Fruit fly (Drosophila melanogaster) whole organism, prepupa: ENCODE results near the gene Tsf2.

ENCODE experiments used
- CG15336 ChIP-seq: fragments of 200-800 bp; sonication (Bioruptor generic); IDR thresholded peaks from 2 replicates; pipeline ENCODE4 v1.3.6; 2022; ENCODE audit warnings: missing biosample characterization, missing genetic modification characterization
- CG16779 ChIP-seq: fragments of 200-800 bp; sonication (Bioruptor generic); optimal IDR thresholded peaks from 3 replicates; lab custom pipeline; 2017; ENCODE audit warnings: missing biosample characterization, mild to moderate bottlenecking, missing genetic modification characterization
- CG32006 ChIP-seq: fragments of 200-800 bp; sonication (Bioruptor generic); optimal IDR thresholded peaks from 3 replicates; lab custom pipeline; 2017; ENCODE audit warnings: missing biosample characterization, mild to moderate bottlenecking, missing genetic modification characterization
- CG34406 ChIP-seq: fragments of 200-800 bp; sonication (Bioruptor generic); optimal IDR thresholded peaks from 3 replicates; lab custom pipeline; 2016; ENCODE audit warnings: missing biosample characterization, missing genetic modification characterization
- CG3919 ChIP-seq: fragments of 200-800 bp; sonication (Bioruptor generic); optimal IDR thresholded peaks from 3 replicates; lab custom pipeline; 2016; ENCODE audit warnings: missing biosample characterization, missing genetic modification characterization
- CG6163 ChIP-seq: fragments of 200-800 bp; sonication (Bioruptor generic); IDR thresholded peaks from 3 replicates; pipeline ENCODE4 v1.3.6; 2022; ENCODE audit warnings: missing biosample characterization, missing genetic modification characterization
- CG6276 ChIP-seq: fragments of 200-800 bp; sonication (Bioruptor generic); optimal IDR thresholded peaks from 2 replicates; lab custom pipeline; 2017; ENCODE audit warnings: missing biosample characterization, mild to moderate bottlenecking, missing genetic modification characterization
- CG6792 ChIP-seq: fragments of 200-800 bp; sonication (Bioruptor generic); optimal IDR thresholded peaks from 3 replicates; lab custom pipeline; 2016; ENCODE audit warnings: missing biosample characterization, missing genetic modification characterization
- CG6808 ChIP-seq: fragments of 200-800 bp; sonication (Bioruptor generic); optimal IDR thresholded peaks from 3 replicates; lab custom pipeline; 2017; ENCODE audit warnings: missing biosample characterization, missing genetic modification characterization, mild to moderate bottlenecking, moderate library complexity, missing genetic modification reagents
- CG8119 ChIP-seq: fragments of 200-800 bp; sonication (Bioruptor generic); IDR thresholded peaks from 3 replicates; pipeline ENCODE4 v1.3.6; 2022; ENCODE audit warnings: missing biosample characterization, missing genetic modification characterization
- CG8319 ChIP-seq: fragments of 200-800 bp; sonication (Bioruptor generic); optimal IDR thresholded peaks from 3 replicates; lab custom pipeline; 2016; ENCODE audit warnings: missing biosample characterization, missing genetic modification characterization
- CG8632 ChIP-seq: fragments of 200-800 bp; sonication (Bioruptor generic); optimal IDR thresholded peaks from 3 replicates; lab custom pipeline; 2016; ENCODE audit warnings: missing biosample characterization, missing genetic modification characterization
- Eip75B ChIP-seq: fragments of 200-800 bp; sonication (Bioruptor generic); optimal IDR thresholded peaks from 3 replicates; lab custom pipeline; 2016; ENCODE audit warnings: missing biosample characterization, missing genetic modification characterization
- Eip78C ChIP-seq: fragments of 200-800 bp; sonication (Bioruptor generic); peaks from one replicate; lab custom pipeline; 2016; ENCODE audit warnings: missing biosample characterization, missing genetic modification characterization
- Eip93F ChIP-seq: fragments of 200-800 bp; sonication (Bioruptor generic); optimal IDR thresholded peaks from 2 replicates; lab custom pipeline; 2016; ENCODE audit warnings: missing biosample characterization, mild to moderate bottlenecking, missing genetic modification characterization
- Ets21C ChIP-seq: fragments of 200-800 bp; sonication (Bioruptor generic); optimal IDR thresholded peaks from 3 replicates; lab custom pipeline; 2016; ENCODE audit warnings: missing biosample characterization, missing genetic modification characterization
- Ets96B ChIP-seq: fragments of 200-800 bp; optimal IDR thresholded peaks from 2 replicates; lab custom pipeline; 2019; ENCODE audit warnings: missing biosample characterization, mild to moderate bottlenecking, missing genetic modification characterization, moderate library complexity
- Gug ChIP-seq: fragments of 200-800 bp; sonication (Bioruptor generic); IDR thresholded peaks from 2 replicates; pipeline ENCODE4 v1.3.6; 2022; ENCODE audit warnings: missing biosample characterization, missing genetic modification characterization
- Hr39 ChIP-seq: fragments of 200-800 bp; sonication (Bioruptor generic); optimal IDR thresholded peaks from 2 replicates; lab custom pipeline; 2016; ENCODE audit warnings: missing biosample characterization, missing genetic modification characterization
- Hr4 ChIP-seq: fragments of 200-800 bp; sonication (Bioruptor generic); optimal IDR thresholded peaks from 3 replicates; lab custom pipeline; 2016; ENCODE audit warnings: missing biosample characterization, missing genetic modification characterization
- Lpt ChIP-seq: fragments of 200-800 bp; sonication (Bioruptor generic); optimal IDR thresholded peaks from 3 replicates; lab custom pipeline; 2016; ENCODE audit warnings: missing biosample characterization, missing genetic modification characterization
- Met ChIP-seq: fragments of 200-800 bp; sonication (Bioruptor generic); optimal IDR thresholded peaks from 3 replicates; lab custom pipeline; 2016; ENCODE audit warnings: missing biosample characterization, missing genetic modification characterization
- OdsH ChIP-seq: fragments of 200-800 bp; sonication (Bioruptor generic); optimal IDR thresholded peaks from 3 replicates; lab custom pipeline; 2016; ENCODE audit warnings: missing biosample characterization, missing genetic modification characterization
- Smox ChIP-seq: fragments of 200-800 bp; sonication (Bioruptor generic); optimal IDR thresholded peaks from 3 replicates; lab custom pipeline; 2016; ENCODE audit warnings: missing biosample characterization, missing genetic modification characterization
- Sox102F ChIP-seq: fragments of 200-800 bp; sonication (Bioruptor generic); optimal IDR thresholded peaks from 2 replicates; lab custom pipeline; 2016; ENCODE audit warnings: missing biosample characterization, mild to moderate bottlenecking, missing genetic modification characterization
- Sox15 ChIP-seq: fragments of 200-800 bp; sonication (Bioruptor generic); optimal IDR thresholded peaks from 3 replicates; lab custom pipeline; 2016; ENCODE audit warnings: missing biosample characterization, missing genetic modification characterization
- achi ChIP-seq: fragments of 200-800 bp; sonication (Bioruptor generic); optimal IDR thresholded peaks from 3 replicates; lab custom pipeline; 2016; ENCODE audit warnings: missing biosample characterization, missing genetic modification characterization
- acj6 ChIP-seq: fragments of 200-800 bp; sonication (Bioruptor generic); optimal IDR thresholded peaks from 3 replicates; lab custom pipeline; 2016; ENCODE audit warnings: missing biosample characterization, missing genetic modification characterization
- dac ChIP-seq: fragments of 200-800 bp; sonication (Bioruptor generic); optimal IDR thresholded peaks from 2 replicates; lab custom pipeline; 2017; ENCODE audit warnings: missing biosample characterization, mild to moderate bottlenecking, missing genetic modification characterization
- eg ChIP-seq: fragments of 200-800 bp; sonication (Bioruptor generic); IDR thresholded peaks from 3 replicates; pipeline ENCODE4 v1.3.6; 2022; ENCODE audit warnings: missing biosample characterization, missing genetic modification characterization
- esn ChIP-seq: fragments of 200-800 bp; sonication (Bioruptor generic); optimal IDR thresholded peaks from 2 replicates; lab custom pipeline; 2016; ENCODE audit warnings: missing biosample characterization, mild to moderate bottlenecking, missing genetic modification characterization, moderate library complexity
- fkh ChIP-seq: fragments of 200-800 bp; sonication (Bioruptor generic); optimal IDR thresholded peaks from 3 replicates; lab custom pipeline; 2017; ENCODE audit warnings: missing biosample characterization, mild to moderate bottlenecking, missing genetic modification characterization, moderate library complexity
- pdm3 ChIP-seq: fragments of 200-800 bp; sonication (Bioruptor generic); optimal IDR thresholded peaks from 3 replicates; lab custom pipeline; 2016; ENCODE audit warnings: missing biosample characterization, missing genetic modification characterization
- salr ChIP-seq, 2 experiments: fragments of 200-800 bp; sonication (Bioruptor generic); optimal IDR thresholded peaks; 3 replicates each; lab custom pipeline; 2016 to 2018; ENCODE audit warnings: missing biosample characterization in 2 of 2, missing genetic modification characterization in 2 of 2, mild to moderate bottlenecking in 1 of 2
- spab ChIP-seq: fragments of 200-800 bp; sonication (Bioruptor generic); optimal IDR thresholded peaks from 2 replicates; lab custom pipeline; 2017; ENCODE audit warnings: missing biosample characterization, mild to moderate bottlenecking, missing genetic modification characterization, missing genetic modification reagents
- ss ChIP-seq, 2 experiments: fragments of 200-800 bp; sonication (Bioruptor generic); optimal IDR thresholded peaks; 2 replicates in 1 of 2; 3 replicates in 1 of 2; lab custom pipeline; 2017 to 2018; ENCODE audit warnings: mild to moderate bottlenecking in 2 of 2, missing biosample characterization in 2 of 2, missing genetic modification characterization in 2 of 2, moderate library complexity in 1 of 2
- svp ChIP-seq: fragments of 200-800 bp; sonication (Bioruptor generic); peaks from one replicate; lab custom pipeline; 2016; ENCODE audit warnings: missing biosample characterization, missing genetic modification characterization
- vri ChIP-seq: fragments of 200-800 bp; sonication (Bioruptor generic); optimal IDR thresholded peaks from 3 replicates; lab custom pipeline; 2016; ENCODE audit warnings: missing biosample characterization, mild to moderate bottlenecking, missing genetic modification characterization

Gene Tsf2

DNA sequence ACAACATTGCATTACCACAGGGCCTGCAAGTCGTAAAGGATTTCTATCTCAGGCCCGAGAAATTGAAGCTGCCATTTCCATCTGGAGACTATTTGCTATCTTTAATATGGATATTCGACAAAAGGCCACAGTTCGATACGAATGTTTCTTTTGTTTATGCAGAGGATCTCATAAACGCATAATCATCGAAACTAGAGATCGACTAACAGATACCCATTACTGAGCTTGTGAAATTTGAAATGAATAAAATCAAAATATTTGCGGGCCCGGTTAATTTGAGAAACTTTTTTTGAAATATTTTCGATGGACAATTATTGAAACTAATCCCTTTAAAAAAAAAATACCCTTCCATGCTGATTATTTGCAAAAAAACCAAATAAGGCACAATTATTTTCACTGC is 47.3 kb downstream of the Tsf2 start:
- TF ChIP-seq CG6792 (GFP tag; lab: Kevin White, UChicago) (no peak), spab (GFP tag; lab: Kevin White, UChicago) (no peak), Eip93F (GFP tag; lab: Kevin White, UChicago) (no peak), OdsH (GFP tag; lab: Kevin White, UChicago) (no peak), Hr39 (GFP tag; lab: Kevin White, UChicago) (no peak), CG8119 (GFP tag; lab: Robert Waterston, UW) (no peak), Sox15 (GFP tag; lab: Kevin White, UChicago) (no peak), Ets96B (tag; lab: Kevin White, UChicago) (no peak), Eip78C (no peak), dac (GFP tag; lab: Kevin White, UChicago) (no peak), vri (GFP tag; lab: Kevin White, UChicago) (no peak), svp (GFP tag; lab: Kevin White, UChicago) (no peak), salr (GFP tag; optimal IDR thresholded peaks at IDR 0.05; lab: Kevin White, UChicago) (no peak), CG6808 (GFP tag; lab: Kevin White, UChicago) (no peak), Smox (GFP tag; lab: Kevin White, UChicago) (no peak), esn (GFP tag; lab: Kevin White, UChicago) (no peak)

DNA sequence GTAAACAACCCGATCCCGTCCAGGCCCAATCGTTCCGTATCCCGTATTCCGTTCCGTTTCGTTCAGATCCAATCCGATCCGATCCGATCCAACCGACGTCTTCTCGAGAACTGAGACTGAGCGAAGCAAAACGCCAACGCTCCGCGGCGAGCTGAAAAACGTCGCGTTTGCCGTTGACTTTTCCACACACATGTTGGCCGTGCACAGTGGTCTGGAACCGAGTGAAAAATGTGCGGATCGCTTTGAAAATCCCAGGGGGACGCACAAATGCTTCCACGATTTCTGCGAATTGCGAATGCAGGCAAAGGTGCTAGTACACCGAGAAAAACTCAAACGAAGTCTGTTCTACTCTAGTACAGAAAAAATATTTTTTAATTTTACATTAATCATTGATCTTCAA is 48.6 kb downstream of the Tsf2 start, which contains the start of gene CG10663:
Gene CG10663, minus strand, starts transcription at position 88 of the 400 bp plus-strand sequence.
- TF ChIP-seq CG34406 (GFP tag; lab: Kevin White, UChicago), result peak; percentile 1
- TF ChIP-seq esn (GFP tag; lab: Kevin White, UChicago), result peak; percentile 1
- TF ChIP-seq CG8119 (GFP tag; lab: Robert Waterston, UW), result no peak; the same call in 2 of the 3 replicates
- no peak for TF ChIP-seq ss (GFP tag; optimal IDR thresholded peaks at IDR 0.05; lab: Kevin White, UChicago)
- TF ChIP-seq Met (GFP tag; lab: Kevin White, UChicago), result peak; percentile 9
- TF ChIP-seq Ets21C (GFP tag; lab: Kevin White, UChicago), result no peak
- no peak for TF ChIP-seq Hr39 (GFP tag; lab: Kevin White, UChicago)
- TF ChIP-seq CG6276 (GFP tag; lab: Kevin White, UChicago), result peak; percentile 12
- TF ChIP-seq acj6 (GFP tag; lab: Kevin White, UChicago), result peak; percentile 25
- no peak for TF ChIP-seq Sox102F
- peak; percentile 53 for TF ChIP-seq CG15336 (GFP tag; lab: Robert Waterston, UW)
- peak; percentile 46 for TF ChIP-seq Hr4 (GFP tag; lab: Kevin White, UChicago)
- peak; percentile 79 for TF ChIP-seq Eip78C
- TF ChIP-seq Sox15 (GFP tag; lab: Kevin White, UChicago), result no peak
- peak; percentile 57 for TF ChIP-seq CG6163 (GFP tag; lab: Robert Waterston, UW)
- no peak for TF ChIP-seq Lpt
- TF ChIP-seq CG16779 (tag; lab: Kevin White, UChicago), result peak; percentile 2
- no peak for TF ChIP-seq Ets96B (tag; lab: Kevin White, UChicago)
- peak; percentile 7 for TF ChIP-seq achi
- TF ChIP-seq CG8632 (GFP tag; lab: Kevin White, UChicago), result no peak
- no peak for TF ChIP-seq vri (GFP tag; lab: Kevin White, UChicago)
- TF ChIP-seq svp (GFP tag; lab: Kevin White, UChicago), result peak; percentile 76
- peak; percentile 2 for TF ChIP-seq fkh
- peak; percentile 13 for TF ChIP-seq Eip75B (GFP tag; lab: Kevin White, UChicago)
- peak; percentile 7 for TF ChIP-seq CG3919 (GFP tag; lab: Kevin White, UChicago)
- TF ChIP-seq OdsH (GFP tag; lab: Kevin White, UChicago), result peak; percentile 38
- peak; percentile 37 for TF ChIP-seq CG32006 (GFP tag; lab: Kevin White, UChicago)
- TF ChIP-seq pdm3 (GFP tag; lab: Kevin White, UChicago), result peak; percentile 31
- no peak for TF ChIP-seq CG8319 (GFP tag; lab: Kevin White, UChicago)
- TF ChIP-seq Gug, result peak; percentile 23; the same call in 1 of the 2 replicates

DNA sequence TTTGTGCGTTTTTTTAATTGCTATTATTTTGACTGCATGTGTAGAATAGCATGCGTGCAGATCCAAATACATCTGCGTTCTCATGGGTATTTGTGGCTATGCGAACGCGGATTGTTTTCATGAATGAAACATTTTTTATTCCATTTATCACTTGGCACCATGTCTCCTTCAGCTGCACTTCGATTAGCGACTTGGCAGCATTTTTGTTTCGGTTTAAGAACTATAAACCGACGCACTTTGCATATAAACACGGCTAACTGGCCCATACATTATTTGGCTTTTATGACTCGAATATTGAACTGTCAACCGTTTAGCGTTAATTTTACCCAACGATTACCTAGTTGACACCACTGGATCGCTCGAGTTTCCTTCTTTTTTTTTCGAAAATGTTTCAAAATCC is 49.1 kb downstream of the Tsf2 start:
- TF ChIP-seq pdm3 (GFP tag; lab: Kevin White, UChicago) (no peak), eg (GFP tag; lab: Robert Waterston, UW) (0 out of 3 replicates have a peak, but pooled peaks have one; percentile 23), Eip78C (peak; percentile 24), CG6808 (GFP tag; lab: Kevin White, UChicago) (peak; percentile 91)
